Fruit fly (Drosophila melanogaster) whole organism, embryonic: ENCODE measurements around the gene CG32713.
A peak's percentile ranks its signal among the peaks of the same experiment; 100 is the strongest.

ENCODE experiments used
- BEAF-32 ChIP-seq: fragments of 200-800 bp; sonication (Bioruptor generic); optimal IDR thresholded peaks from 3 replicates; lab custom pipeline; 2017; ENCODE audit warnings: missing biosample characterization, missing genetic modification characterization, mild to moderate bottlenecking, moderate library complexity, missing genetic modification reagents
- Blimp-1 ChIP-seq: fragments of 200-800 bp; sonication (Bioruptor generic); optimal IDR thresholded peaks from 3 replicates; lab custom pipeline; 2018; ENCODE audit warnings: missing biosample characterization, missing genetic modification characterization, mild to moderate bottlenecking, moderate library complexity, missing genetic modification reagents
- CG11504 ChIP-seq: fragments of 200-800 bp; sonication (Bioruptor generic); optimal IDR thresholded peaks from 3 replicates; lab custom pipeline; 2019; ENCODE audit warnings: missing biosample characterization, mild to moderate bottlenecking, missing genetic modification characterization, moderate library complexity
- CG12104 ChIP-seq: fragments of 200-800 bp; sonication (Bioruptor generic); optimal IDR thresholded peaks from 3 replicates; lab custom pipeline; 2016; ENCODE audit warnings: missing biosample characterization, missing genetic modification characterization
- CG1233 ChIP-seq: fragments of 200-800 bp; sonication (Bioruptor generic); optimal IDR thresholded peaks from 4 replicates; lab custom pipeline; 2018; ENCODE audit warnings: missing biosample characterization, mild to moderate bottlenecking, missing genetic modification characterization
- CG17802 ChIP-seq: fragments of 200-800 bp; sonication (Bioruptor generic); optimal IDR thresholded peaks from 2 replicates; lab custom pipeline; 2018; ENCODE audit warnings: missing biosample characterization, mild to moderate bottlenecking, missing genetic modification characterization, moderate library complexity
- CG18764 ChIP-seq: fragments of 200-800 bp; sonication (Bioruptor generic); optimal IDR thresholded peaks from 3 replicates; lab custom pipeline; 2016; ENCODE audit warnings: missing biosample characterization, missing genetic modification characterization
- CG2120 ChIP-seq: fragments of 200-800 bp; sonication (Bioruptor generic); optimal IDR thresholded peaks from 3 replicates; lab custom pipeline; 2016; ENCODE audit warnings: missing biosample characterization, missing genetic modification characterization
- CG31441 ChIP-seq: fragments of 200-800 bp; sonication (Bioruptor generic); IDR thresholded peaks from 2 replicates; pipeline ENCODE4 v1.3.6; 2022; ENCODE audit warnings: missing biosample characterization, missing genetic modification characterization
- CG4820 ChIP-seq: fragments of 200-800 bp; sonication (Bioruptor generic); optimal IDR thresholded peaks from 3 replicates; lab custom pipeline; 2016; ENCODE audit warnings: missing biosample characterization, missing genetic modification characterization
- CG5245 ChIP-seq: fragments of 200-800 bp; sonication (Bioruptor generic); optimal IDR thresholded peaks from 3 replicates; lab custom pipeline; 2016; ENCODE audit warnings: missing biosample characterization, missing genetic modification characterization
- CG5953 ChIP-seq: fragments of 200-800 bp; sonication (Bioruptor generic); IDR thresholded peaks from 2 replicates; pipeline ENCODE4 v1.3.6; 2022; ENCODE audit warnings: missing biosample characterization, missing genetic modification characterization
- CG6254 ChIP-seq: fragments of 200-800 bp; sonication (Bioruptor generic); optimal IDR thresholded peaks from 3 replicates; lab custom pipeline; 2017; ENCODE audit warnings: mild to moderate bottlenecking, missing biosample characterization, missing genetic modification reagents, missing genetic modification characterization
- CG7556 ChIP-seq: fragments of 200-800 bp; sonication (Bioruptor generic); optimal IDR thresholded peaks from 2 replicates; lab custom pipeline; 2017; ENCODE audit warnings: missing biosample characterization, mild to moderate bottlenecking, missing genetic modification characterization
- CG7745 ChIP-seq: fragments of 200-800 bp; sonication (Bioruptor generic); optimal IDR thresholded peaks from 2 replicates; lab custom pipeline; 2018; ENCODE audit warnings: missing biosample characterization, mild to moderate bottlenecking, missing genetic modification characterization, moderate library complexity
- CG8281 ChIP-seq: fragments of 200-800 bp; sonication (Bioruptor generic); optimal IDR thresholded peaks from 2 replicates; lab custom pipeline; 2018; ENCODE audit warnings: missing biosample characterization, mild to moderate bottlenecking, missing genetic modification characterization, moderate library complexity
- CG8359 ChIP-seq: fragments of 200-800 bp; sonication (Bioruptor generic); optimal IDR thresholded peaks from 2 replicates; lab custom pipeline; 2017; ENCODE audit warnings: missing biosample characterization, mild to moderate bottlenecking, missing genetic modification characterization, borderline replicate concordance
- CG9215 ChIP-seq: fragments of 200-800 bp; sonication (Bioruptor generic); IDR thresholded peaks from 2 replicates; pipeline ENCODE4 v1.3.6; 2022; ENCODE audit warnings: missing biosample characterization, missing genetic modification characterization
- CG9797 ChIP-seq: fragments of 200-800 bp; sonication (Bioruptor generic); optimal IDR thresholded peaks from 3 replicates; lab custom pipeline; 2018; ENCODE audit warnings: missing biosample characterization, mild to moderate bottlenecking, missing genetic modification characterization
- CoRest ChIP-seq: fragments of 200-800 bp; sonication (Bioruptor generic); optimal IDR thresholded peaks from 3 replicates; lab custom pipeline; 2018; ENCODE audit warnings: missing biosample characterization, mild to moderate bottlenecking, missing genetic modification characterization, moderate library complexity
- Dref ChIP-seq: fragments of 200-800 bp; sonication (Bioruptor generic); IDR thresholded peaks from 2 replicates; pipeline ENCODE4 v1.3.6; 2022; ENCODE audit warnings: missing biosample characterization, missing genetic modification characterization
- HmgZ ChIP-seq: fragments of 200-800 bp; sonication (Bioruptor generic); optimal IDR thresholded peaks from 2 replicates; lab custom pipeline; 2018; ENCODE audit warnings: missing biosample characterization, mild to moderate bottlenecking, missing genetic modification characterization
- Hmx ChIP-seq: fragments of 200-800 bp; sonication (Bioruptor generic); optimal IDR thresholded peaks from 2 replicates; lab custom pipeline; 2016; ENCODE audit warnings: missing biosample characterization, missing genetic modification characterization
- Hr3 ChIP-seq: fragments of 200-800 bp; sonication (Bioruptor generic); optimal IDR thresholded peaks from 3 replicates; lab custom pipeline; 2016; ENCODE audit warnings: missing biosample characterization, missing genetic modification characterization
- Hr51 ChIP-seq, 2 experiments: fragments of 200-800 bp; sonication (Bioruptor generic); optimal IDR thresholded peaks; 2 replicates in 1 of 2; 3 replicates in 1 of 2; lab custom pipeline; 2016 to 2018; ENCODE audit warnings: missing biosample characterization in 2 of 2, missing genetic modification characterization in 2 of 2, mild to moderate bottlenecking in 1 of 2, moderate library complexity in 1 of 2
- Kr ChIP-seq: fragments of 200-800 bp; sonication (Bioruptor generic); optimal IDR thresholded peaks from 2 replicates; lab custom pipeline; 2017; ENCODE audit warnings: missing biosample characterization, mild to moderate bottlenecking, missing genetic modification characterization
- MTF-1 ChIP-seq: fragments of 200-800 bp; sonication (Bioruptor generic); optimal IDR thresholded peaks from 2 replicates; lab custom pipeline; 2018; ENCODE audit warnings: missing biosample characterization, mild to moderate bottlenecking, missing genetic modification characterization, borderline replicate concordance
- NC2β ChIP-seq: fragments of 200-800 bp; sonication (Bioruptor generic); optimal IDR thresholded peaks from 2 replicates; lab custom pipeline; 2016; ENCODE audit warnings: missing biosample characterization, missing genetic modification characterization
- Oli ChIP-seq: fragments of 200-800 bp; sonication (Bioruptor generic); optimal IDR thresholded peaks from 2 replicates; lab custom pipeline; 2018; ENCODE audit warnings: missing biosample characterization, mild to moderate bottlenecking, missing genetic modification characterization, moderate library complexity
- ac ChIP-seq: fragments of 200-800 bp; sonication (Bioruptor generic); optimal IDR thresholded peaks from 3 replicates; lab custom pipeline; 2017; ENCODE audit warnings: missing biosample characterization, mild to moderate bottlenecking, missing genetic modification characterization
- aop ChIP-seq: fragments of 200-800 bp; sonication (Bioruptor generic); IDR thresholded peaks from 2 replicates; pipeline ENCODE4 v1.3.6; 2022; ENCODE audit warnings: missing biosample characterization, missing genetic modification characterization
- chm ChIP-seq: fragments of 200-800 bp; sonication (Bioruptor generic); IDR thresholded peaks from 2 replicates; pipeline ENCODE4 v1.3.6; 2022; ENCODE audit warnings: missing biosample characterization, missing genetic modification characterization
- chn ChIP-seq: fragments of 200-800 bp; sonication (Bioruptor generic); optimal IDR thresholded peaks from 2 replicates; lab custom pipeline; 2016; ENCODE audit warnings: missing biosample characterization, missing genetic modification characterization
- eyg ChIP-seq: fragments of 200-800 bp; sonication (Bioruptor generic); optimal IDR thresholded peaks from 3 replicates; lab custom pipeline; 2016; ENCODE audit warnings: missing biosample characterization, missing genetic modification characterization
- fd3F ChIP-seq: fragments of 200-800 bp; sonication (Bioruptor generic); optimal IDR thresholded peaks from 2 replicates; lab custom pipeline; 2018; ENCODE audit warnings: missing biosample characterization, mild to moderate bottlenecking, missing genetic modification characterization, moderate library complexity
- fd64A ChIP-seq: fragments of 200-800 bp; sonication (Bioruptor generic); optimal IDR thresholded peaks from 3 replicates; lab custom pipeline; 2018; ENCODE audit warnings: missing biosample characterization, mild to moderate bottlenecking, missing genetic modification characterization
- fu2 ChIP-seq: fragments of 200-800 bp; sonication (Bioruptor generic); optimal IDR thresholded peaks from 2 replicates; lab custom pipeline; 2016; ENCODE audit warnings: missing biosample characterization, missing genetic modification characterization
- hb ChIP-seq: fragments of 200-800 bp; sonication (Bioruptor generic); IDR thresholded peaks from 3 replicates; pipeline ENCODE4 v1.3.6; 2022; ENCODE audit warnings: missing biosample characterization, missing genetic modification characterization; ENCODE audit not compliant: partially characterized antibody
- kay ChIP-seq: fragments of 200-800 bp; sonication (Bioruptor generic); optimal IDR thresholded peaks from 2 replicates; lab custom pipeline; 2016; ENCODE audit warnings: missing biosample characterization, missing genetic modification characterization
- nmo ChIP-seq: fragments of 200-800 bp; sonication (Bioruptor generic); optimal IDR thresholded peaks from 2 replicates; lab custom pipeline; 2018; ENCODE audit warnings: missing biosample characterization, mild to moderate bottlenecking, missing genetic modification characterization, moderate library complexity
- pho ChIP-seq: fragments of 200-800 bp; sonication (Bioruptor generic); optimal IDR thresholded peaks from 2 replicates; lab custom pipeline; 2016; ENCODE audit warnings: missing biosample characterization, missing genetic modification characterization
- repo ChIP-seq: fragments of 200-800 bp; sonication (Bioruptor generic); optimal IDR thresholded peaks from 2 replicates; lab custom pipeline; 2016; ENCODE audit warnings: missing biosample characterization, missing genetic modification characterization
- sisA ChIP-seq: fragments of 200-800 bp; sonication (Bioruptor generic); IDR thresholded peaks from 2 replicates; pipeline ENCODE4 v1.3.6; 2022; ENCODE audit warnings: missing biosample characterization, missing genetic modification characterization
- slou ChIP-seq: fragments of 200-800 bp; sonication (Bioruptor generic); optimal IDR thresholded peaks from 3 replicates; lab custom pipeline; 2016; ENCODE audit warnings: missing biosample characterization, missing genetic modification characterization
- tgo ChIP-seq: fragments of 200-800 bp; sonication (Bioruptor generic); IDR thresholded peaks from 3 replicates; pipeline ENCODE4 v1.3.6; 2022; ENCODE audit warnings: missing biosample characterization, missing genetic modification characterization
- trem ChIP-seq: fragments of 200-800 bp; optimal IDR thresholded peaks from 3 replicates; lab custom pipeline; 2019; ENCODE audit warnings: missing biosample characterization, mild to moderate bottlenecking, missing genetic modification characterization, moderate library complexity
- unpg ChIP-seq: fragments of 200-800 bp; sonication (Bioruptor generic); optimal IDR thresholded peaks from 3 replicates; lab custom pipeline; 2018; ENCODE audit warnings: missing biosample characterization, mild to moderate bottlenecking, missing genetic modification characterization, moderate library complexity
- vvl ChIP-seq: fragments of 200-800 bp; sonication (Bioruptor generic); IDR thresholded peaks from 2 replicates; pipeline ENCODE4 v1.3.6; 2022; ENCODE audit warnings: missing biosample characterization, missing genetic modification characterization
- zen ChIP-seq: fragments of 200-800 bp; sonication (Bioruptor generic); optimal IDR thresholded peaks from 3 replicates; lab custom pipeline; 2018; ENCODE audit warnings: missing biosample characterization, mild to moderate bottlenecking, missing genetic modification characterization, moderate library complexity

The CG32713 gene

dm6 chrX:8444883-8445572 is 12.4 kb downstream of the CG32713 start (continued):
- TF ChIP-seq repo (no peak), BEAF-32 (GFP tag; lab: Kevin White, UChicago) (peak; percentile 7), chn (GFP tag; lab: Kevin White, UChicago) (peak; percentile 7), CG17802 (no peak), HmgZ (peak; percentile 33), CG18764 (GFP tag; lab: Kevin White, UChicago) (no peak), aop (GFP tag; lab: Robert Waterston, UW) (no peak), CG9797 (no peak), hb (no peak), CG1233 (GFP tag; lab: Kevin White, UChicago) (peak; percentile 32), CG7556 (GFP tag; lab: Kevin White, UChicago) (peak; percentile 66), CG11504 (tag; lab: Kevin White, UChicago) (peak; percentile 72), Kr (no peak), CG4820 (GFP tag; lab: Kevin White, UChicago) (peak; percentile 11), fu2 (GFP tag; lab: Kevin White, UChicago) (no peak), nmo (GFP tag; lab: Kevin White, UChicago) (peak; percentile 79), zen (tag; lab: Kevin White, UChicago) (peak; percentile 73), Oli (tag; lab: Kevin White, UChicago) (peak; percentile 63), kay (GFP tag; lab: Kevin White, UChicago) (no peak), trem (tag; lab: Kevin White, UChicago) (peak; percentile 74), Blimp-1 (GFP tag; lab: Kevin White, UChicago) (peak; percentile 66), NC2β (GFP tag; lab: Kevin White, UChicago) (no peak), CG2120 (peak; percentile 37), eyg (GFP tag; lab: Kevin White, UChicago) (no peak), tgo (0 out of 3 replicates have a peak, but pooled peaks have one; percentile 30), fd3F (GFP tag; lab: Kevin White, UChicago) (peak; percentile 2), vvl (GFP tag; lab: Robert Waterston, UW) (peak; percentile 36; the same call in 1 of the 2 replicates), CG5953 (0 out of 2 replicates have a peak, but pooled peaks have one; percentile 10), MTF-1 (GFP tag; lab: Kevin White, UChicago) (no peak), Hr3 (peak; percentile 45), CG7745 (no peak), ac (GFP tag; lab: Kevin White, UChicago) (no peak), CG8281 (tag; lab: Kevin White, UChicago) (peak; percentile 7), CG5245 (no peak), CoRest (tag; lab: Kevin White, UChicago) (peak; percentile 77), CG8359 (GFP tag; lab: Kevin White, UChicago) (no peak), unpg (GFP tag; lab: Kevin White, UChicago) (peak; percentile 63), CG12104 (no peak), CG31441 (peak; percentile 83), sisA (GFP tag; lab: Robert Waterston, UW) (peak; percentile 23; the same call in 1 of the 2 replicates), chm (GFP tag; lab: Robert Waterston, UW) (0 out of 2 replicates have a peak, but pooled peaks have one; percentile 51), Hr51 (GFP tag; optimal IDR thresholded peaks at IDR 0.05; lab: Kevin White, UChicago) (peak in 1 of 2 experiments; percentile 75), CG9215 (GFP tag; lab: Robert Waterston, UW) (no peak), CG6254 (GFP tag; lab: Kevin White, UChicago) (peak; percentile 25), Dref (GFP tag; lab: Robert Waterston, UW) (no peak), fd64A (GFP tag; lab: Kevin White, UChicago) (no peak), slou (GFP tag; lab: Kevin White, UChicago) (no peak), pho (GFP tag; lab: Kevin White, UChicago) (no peak), Hmx (no peak)
